Fruit fly (Drosophila melanogaster): ENCODE results near the gene Nsf2.
A peak's percentile ranks its signal among the peaks of the same experiment; 100 is the strongest.

DNA sequence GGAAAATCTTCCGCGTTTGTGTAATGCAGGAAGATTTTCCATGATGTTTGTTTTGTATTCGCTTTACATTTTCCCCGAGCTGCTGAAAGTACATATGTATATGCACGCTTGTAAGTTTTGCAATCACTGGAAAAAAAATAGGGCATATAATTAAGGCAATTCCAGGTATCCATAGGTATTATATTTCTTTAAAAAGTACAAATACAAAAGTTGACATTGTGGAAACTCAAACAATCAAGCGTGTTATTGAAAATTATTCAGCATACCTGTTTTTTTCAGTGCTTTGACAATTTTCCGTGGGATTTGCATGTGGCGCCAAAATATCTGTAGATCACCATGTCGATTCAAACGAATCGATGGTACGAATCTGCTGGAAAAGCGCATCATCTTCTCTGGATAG lies 6.7 kb downstream of the Nsf2 start:
- TF ChIP-seq OdsH (GFP tag; optimal IDR thresholded peaks at IDR 0.05) (peak; percentile 31), CG11902 (GFP tag; optimal IDR thresholded peaks at IDR 0.05) (peak; percentile 10), Blimp-1 (GFP tag; optimal IDR thresholded peaks at IDR 0.05) (no peak), CG10669 (GFP tag; optimal IDR thresholded peaks at IDR 0.05) (no peak), CG4318 (GFP tag; optimal IDR thresholded peaks at IDR 0.05) (peak; percentile 67), fd85E (GFP tag; optimal IDR thresholded peaks at IDR 0.05) (no peak), Sox15 (GFP tag; optimal IDR thresholded peaks at IDR 0.05) (no peak), fd59A (GFP tag; optimal IDR thresholded peaks at IDR 0.05) (no peak), Ets96B (tag; optimal IDR thresholded peaks at IDR 0.05) (no peak)

Data from whole organism, prepupa.